Worm (Caenorhabditis elegans) whole organism, L2 larva: ENCODE measurements around the gene F09C6.14.

Experiments used
- C34F6.9 ChIP-seq: fragments of 150-350 bp; optimal IDR thresholded peaks from 2 replicates; lab custom pipeline; 2014; ENCODE audit warnings: missing biosample characterization, missing genetic modification characterization
- F13H6.1 ChIP-seq: sonication (generic microtip); optimal IDR thresholded peaks from 2 replicates; lab custom pipeline; 2016; ENCODE audit warnings: missing genetic modification characterization, missing compliant biosample characterization
- R02D3.7 ChIP-seq: fragments of 150-350 bp; optimal IDR thresholded peaks from 2 replicates; lab custom pipeline; 2014; ENCODE audit warnings: missing biosample characterization, missing genetic modification characterization
- Y55F3AM.14 ChIP-seq: fragments of 200-800 bp; sonication (Bioruptor generic); optimal IDR thresholded peaks from 2 replicates; lab custom pipeline; 2018; ENCODE audit warnings: mild to moderate bottlenecking, missing genetic modification characterization, missing compliant biosample characterization
- ZK546.5 ChIP-seq: sonication (generic microtip); optimal IDR thresholded peaks from 2 replicates; lab custom pipeline; 2017; ENCODE audit warnings: missing biosample characterization, missing genetic modification characterization
- alr-1 ChIP-seq: fragments of 150-350 bp; optimal IDR thresholded peaks from 2 replicates; lab custom pipeline; 2014; ENCODE audit warnings: missing biosample characterization, missing genetic modification characterization
- aly-2 ChIP-seq: fragments of 150-350 bp; optimal IDR thresholded peaks from 2 replicates; lab custom pipeline; 2014; ENCODE audit warnings: missing biosample characterization, missing genetic modification characterization
- blmp-1 ChIP-seq: sonication (generic microtip); optimal IDR thresholded peaks from 2 replicates; lab custom pipeline; 2017; ENCODE audit warnings: missing genetic modification characterization, mild to moderate bottlenecking, missing compliant biosample characterization, antibody characterized with exemption, moderate library complexity; ENCODE audit not compliant: insufficient read depth
- ceh-16 ChIP-seq: fragments of 150-350 bp; optimal IDR thresholded peaks from 2 replicates; lab custom pipeline; 2014; ENCODE audit warnings: missing biosample characterization, missing genetic modification characterization
- ceh-82 ChIP-seq: fragments of 150-350 bp; optimal IDR thresholded peaks from 2 replicates; lab custom pipeline; 2014; ENCODE audit warnings: missing biosample characterization, missing genetic modification characterization
- egl-27 ChIP-seq: sonication (generic microtip); optimal IDR thresholded peaks from 3 replicates; lab custom pipeline; 2017; ENCODE audit warnings: missing biosample characterization, missing genetic modification reagents, missing genetic modification characterization
- elt-1 ChIP-seq: fragments of 150-350 bp; optimal IDR thresholded peaks from 2 replicates; lab custom pipeline; 2014; ENCODE audit warnings: missing biosample characterization, missing genetic modification characterization
- fos-1 ChIP-seq: fragments of 150-350 bp; optimal IDR thresholded peaks from 2 replicates; lab custom pipeline; 2014; ENCODE audit warnings: missing biosample characterization, missing genetic modification characterization
- gmeb-1 ChIP-seq: fragments of 150-350 bp; optimal IDR thresholded peaks from 2 replicates; lab custom pipeline; 2014; ENCODE audit warnings: missing biosample characterization, missing genetic modification characterization
- lsy-2 ChIP-seq, 2 experiments: fragments of 150-350 bp in 1 of 2; sonication (generic microtip) in 1 of 2; optimal IDR thresholded peaks; 2 replicates each; lab custom pipeline; 2014 to 2017; ENCODE audit warnings: missing biosample characterization in 2 of 2, missing genetic modification characterization in 2 of 2
- mdl-1 ChIP-seq, 2 experiments: fragments of 150-350 bp in 1 of 2; sonication (generic microtip) in 1 of 2; optimal IDR thresholded peaks; 2 replicates each; lab custom pipeline; 2017; ENCODE audit warnings: missing biosample characterization in 2 of 2, missing genetic modification characterization in 2 of 2
- nhr-10 ChIP-seq: sonication (generic microtip); optimal IDR thresholded peaks from 2 replicates; lab custom pipeline; 2017; ENCODE audit warnings: missing biosample characterization, missing genetic modification characterization
- nhr-11 ChIP-seq: fragments of 150-350 bp; optimal IDR thresholded peaks from 2 replicates; lab custom pipeline; 2014; ENCODE audit warnings: missing biosample characterization, missing genetic modification characterization
- nhr-12 ChIP-seq: fragments of 150-350 bp; optimal IDR thresholded peaks from 2 replicates; lab custom pipeline; 2014; ENCODE audit warnings: missing biosample characterization, missing genetic modification characterization
- nhr-21 ChIP-seq: fragments of 150-350 bp; optimal IDR thresholded peaks from 2 replicates; lab custom pipeline; 2014; ENCODE audit warnings: missing biosample characterization, missing genetic modification characterization
- nhr-237 ChIP-seq: fragments of 150-350 bp; optimal IDR thresholded peaks from 2 replicates; lab custom pipeline; 2014; ENCODE audit warnings: missing biosample characterization, missing genetic modification characterization
- nhr-6 ChIP-seq: fragments of 150-350 bp; optimal IDR thresholded peaks from 2 replicates; lab custom pipeline; 2014; ENCODE audit warnings: missing biosample characterization, missing genetic modification characterization
- nhr-77 ChIP-seq: fragments of 150-350 bp; optimal IDR thresholded peaks from 2 replicates; lab custom pipeline; 2014; ENCODE audit warnings: missing biosample characterization, missing genetic modification characterization
- peb-1 ChIP-seq: fragments of 150-350 bp; optimal IDR thresholded peaks from 2 replicates; lab custom pipeline; 2014; ENCODE audit warnings: missing biosample characterization, missing genetic modification characterization
- sma-3 ChIP-seq: sonication (generic microtip); optimal IDR thresholded peaks from 2 replicates; lab custom pipeline; 2016; ENCODE audit warnings: missing genetic modification reagents, missing genetic modification characterization, missing compliant biosample characterization
- sma-9 ChIP-seq, 2 experiments: fragments of 150-350 bp in 1 of 2; sonication (generic microtip) in 1 of 2; optimal IDR thresholded peaks; 2 replicates each; lab custom pipeline; 2014 to 2016; ENCODE audit warnings: missing genetic modification characterization in 2 of 2, mild to moderate bottlenecking in 1 of 2, missing biosample characterization in 1 of 2, missing compliant biosample characterization in 1 of 2, missing genetic modification reagents in 1 of 2, moderate library complexity in 1 of 2
- snpc-4 ChIP-seq: fragments of 150-350 bp; optimal IDR thresholded peaks from 2 replicates; lab custom pipeline; 2014; ENCODE audit warnings: missing biosample characterization, missing genetic modification characterization
- unc-39 ChIP-seq: fragments of 150-350 bp; optimal IDR thresholded peaks from 2 replicates; lab custom pipeline; 2014; ENCODE audit warnings: missing biosample characterization, missing genetic modification characterization
- unc-55 ChIP-seq: fragments of 150-350 bp; sonication (generic microtip); optimal IDR thresholded peaks from 3 replicates; lab custom pipeline; 2014; ENCODE audit warnings: missing biosample characterization, missing genetic modification reagents, missing genetic modification characterization
- unc-62 ChIP-seq: fragments of 150-350 bp; optimal IDR thresholded peaks from 2 replicates; lab custom pipeline; 2014; ENCODE audit warnings: missing biosample characterization, missing genetic modification reagents, missing genetic modification characterization
- zag-1 ChIP-seq: fragments of 150-350 bp; optimal IDR thresholded peaks from 2 replicates; lab custom pipeline; 2014; ENCODE audit warnings: missing biosample characterization, missing genetic modification characterization
- ztf-1 ChIP-seq: fragments of 200-800 bp; sonication (Bioruptor generic); conservative IDR thresholded peaks from 2 replicates; pipeline ENCODE4 v1.3.6; 2022; ENCODE audit warnings: missing genetic modification characterization, missing compliant biosample characterization
- ztf-11 ChIP-seq: sonication (generic microtip); optimal IDR thresholded peaks from 2 replicates; lab custom pipeline; 2017; ENCODE audit warnings: missing biosample characterization, missing genetic modification characterization

The F09C6.14 gene

DNA sequence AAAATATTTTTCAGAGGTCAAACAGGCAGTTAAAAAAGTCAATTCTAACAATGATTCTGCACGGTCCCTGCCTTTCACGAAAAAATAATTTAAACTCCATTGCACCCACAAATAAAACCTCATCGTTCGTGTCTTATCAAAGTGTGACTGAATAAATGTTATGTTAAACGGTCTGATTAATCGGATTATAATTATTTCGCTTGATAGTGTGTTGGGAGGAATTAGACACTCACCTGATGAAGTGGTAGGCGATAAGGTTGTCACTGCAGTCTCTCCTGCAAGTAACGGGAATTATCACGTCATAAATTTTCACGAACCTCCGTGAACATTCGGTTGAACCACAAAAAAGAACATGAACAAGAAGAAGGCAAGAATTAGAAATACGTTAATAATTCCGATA, 40.5 kb upstream of the F09C6.14 start:
- TF ChIP-seq R02D3.7 (no peak), sma-9 (GFP tag; optimal IDR thresholded peaks at IDR 0.05; lab: Kevin White, UChicago) (peak; percentile 50), sma-9 (tag; optimal IDR thresholded peaks at IDR 0.05; lab: Kevin White, UChicago) (no peak), aly-2 (no peak), fos-1 (tag; lab: Kevin White, UChicago) (peak; percentile 76), ceh-16 (tag; lab: Kevin White, UChicago) (no peak), mdl-1 (tag; optimal IDR thresholded peaks at IDR 0.05; lab: Kevin White, UChicago) (no peak)

DNA sequence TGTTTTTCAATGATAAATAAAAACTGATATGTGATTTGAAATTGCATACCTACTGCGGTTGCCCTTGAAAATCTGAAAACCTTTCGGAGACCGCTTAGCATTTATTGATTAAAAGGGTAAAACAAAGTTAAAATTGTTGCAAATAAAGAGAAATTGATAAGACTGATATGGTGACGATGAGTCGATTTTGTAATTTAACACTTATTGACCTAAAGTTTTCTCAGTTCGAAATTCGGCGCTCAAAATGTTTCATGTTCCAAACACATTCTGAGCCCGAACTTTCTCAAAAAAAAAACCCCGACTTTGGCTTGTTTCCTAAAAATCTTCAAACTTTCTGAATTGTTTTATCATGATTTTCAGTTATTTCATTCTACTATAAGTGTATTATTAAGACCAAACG, 39.8 kb upstream of the F09C6.14 start, which contains the start of gene clec-40:
TSS of gene clec-40 (minus strand) at position 101 of the 400 bp plus-strand sequence.
- TF ChIP-seq nhr-10 (no peak), ZK546.5 (tag; lab: Kevin White, UChicago) (no peak), unc-62 (GFP tag; lab: Kevin White, UChicago) (no peak), snpc-4 (no peak), nhr-237 (no peak), ztf-11 (no peak), alr-1 (tag; lab: Kevin White, UChicago) (no peak), lsy-2 (tag; optimal IDR thresholded peaks at IDR 0.05; lab: Kevin White, UChicago) (no peak), gmeb-1 (tag; lab: Kevin White, UChicago) (no peak), nhr-77 (tag; lab: Kevin White, UChicago) (no peak), unc-39 (tag; lab: Kevin White, UChicago) (no peak), nhr-11 (tag; lab: Kevin White, UChicago) (no peak), ceh-16 (tag; lab: Kevin White, UChicago) (no peak), mdl-1 (tag; optimal IDR thresholded peaks at IDR 0.05; lab: Kevin White, UChicago) (no peak), ztf-1 (GFP tag; lab: Robert Waterston, UW) (no peak), aly-2 (no peak), elt-1 (no peak), zag-1 (tag; lab: Kevin White, UChicago) (no peak)

DNA sequence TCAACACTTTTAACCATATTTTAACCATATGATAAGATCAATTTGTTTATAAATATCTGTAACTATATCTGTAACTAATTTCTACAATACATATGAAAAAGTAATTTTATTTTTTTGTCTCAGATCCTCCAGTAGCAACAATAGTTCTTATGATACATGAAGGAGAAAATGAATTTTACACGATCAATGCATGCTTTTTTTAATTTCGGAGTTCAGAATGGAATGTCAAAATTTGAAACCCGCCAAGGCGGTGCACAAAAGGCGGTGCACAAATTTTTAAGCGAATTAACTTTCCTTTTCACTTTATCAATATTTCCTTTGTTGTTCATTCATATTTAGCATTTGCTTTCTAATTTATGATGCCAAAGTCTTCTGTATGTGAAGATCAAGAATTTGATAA, 37.8 kb upstream of the F09C6.14 start, which contains the start of gene clec-25:
TSS of gene clec-25 (plus strand) at position 301 of the 400 bp plus-strand sequence.
- no peak for TF ChIP-seq zag-1 (tag; lab: Kevin White, UChicago)
- no peak for TF ChIP-seq snpc-4
- TF ChIP-seq Y55F3AM.14 (GFP tag; lab: Kevin White, UChicago): no peak
- TF ChIP-seq F13H6.1 (tag; lab: Kevin White, UChicago): no peak
- TF ChIP-seq nhr-77 (tag; lab: Kevin White, UChicago): no peak
- TF ChIP-seq peb-1: no peak
- TF ChIP-seq alr-1 (tag; lab: Kevin White, UChicago): no peak
- no peak for TF ChIP-seq elt-1
- TF ChIP-seq fos-1 (tag; lab: Kevin White, UChicago): no peak
- no peak for TF ChIP-seq C34F6.9 (tag; lab: Kevin White, UChicago)
- TF ChIP-seq aly-2: no peak
- TF ChIP-seq ceh-82 (tag; lab: Kevin White, UChicago): no peak
- TF ChIP-seq R02D3.7: no peak
- TF ChIP-seq unc-39 (tag; lab: Kevin White, UChicago): no peak
- no peak for TF ChIP-seq unc-62 (GFP tag; lab: Kevin White, UChicago)

DNA sequence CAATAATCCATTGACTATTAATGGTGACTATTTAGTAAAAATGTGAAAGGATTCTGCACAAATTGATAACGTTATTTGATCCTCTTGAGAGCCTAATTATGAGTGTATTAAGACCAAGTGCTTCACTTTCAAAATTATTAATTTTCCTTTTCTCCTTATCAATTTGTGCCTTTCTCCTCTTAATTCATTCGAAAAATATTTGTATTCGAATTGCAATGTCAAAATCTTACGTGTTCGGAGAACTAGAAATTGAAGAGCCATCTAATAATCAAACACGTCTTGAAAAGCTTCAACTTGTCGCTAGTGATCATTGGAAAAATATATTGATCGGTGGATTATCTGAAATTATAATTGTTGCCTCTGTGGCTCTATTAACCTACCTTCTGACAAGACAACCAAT, 32.3 kb upstream of the F09C6.14 start, which contains the start of the genes clec-36 and clec-26:
TSS of gene clec-36 (minus strand) at position 101 of the 400 bp plus-strand sequence.
TSS of gene clec-26 (plus strand) at position 114 of the 400 bp plus-strand sequence.
- TF ChIP-seq gmeb-1 (tag; lab: Kevin White, UChicago): no peak
- TF ChIP-seq R02D3.7: no peak
- TF ChIP-seq nhr-21 (tag; lab: Kevin White, UChicago): no peak

DNA sequence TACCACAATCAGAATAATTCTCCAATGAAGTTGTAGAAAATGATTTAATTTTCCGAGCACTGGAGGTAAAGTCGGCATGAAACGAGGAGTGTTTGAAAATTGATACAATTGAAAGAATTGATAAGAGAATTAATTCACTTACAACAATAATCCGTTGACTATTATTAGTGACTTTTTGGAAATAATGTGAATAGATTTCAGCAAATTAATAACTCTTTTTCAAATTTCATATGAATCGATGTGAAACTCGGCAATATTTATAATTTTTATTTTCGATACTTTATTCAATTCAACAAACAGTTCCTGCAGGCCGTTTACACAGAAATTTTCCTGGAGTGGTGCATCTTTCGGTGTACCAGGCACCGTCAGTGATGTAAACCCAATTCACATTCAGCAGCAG, 28.8 kb upstream of the F09C6.14 start, which contains the start of gene clec-37:
TSS of gene clec-37 (minus strand) at position 101 of the 400 bp plus-strand sequence.
- TF ChIP-seq blmp-1 (no peak), nhr-11 (tag; lab: Kevin White, UChicago) (no peak), egl-27 (tag; lab: Kevin White, UChicago) (no peak), alr-1 (tag; lab: Kevin White, UChicago) (no peak), lsy-2 (tag; optimal IDR thresholded peaks at IDR 0.05; lab: Kevin White, UChicago) (no peak), F13H6.1 (tag; lab: Kevin White, UChicago) (no peak), nhr-12 (tag; lab: Kevin White, UChicago) (no peak), ceh-82 (tag; lab: Kevin White, UChicago) (no peak), sma-3 (GFP tag; lab: Kevin White, UChicago) (no peak), aly-2 (no peak), nhr-77 (tag; lab: Kevin White, UChicago) (no peak), unc-55 (GFP tag; lab: Kevin White, UChicago) (no peak), nhr-6 (tag; lab: Kevin White, UChicago) (no peak), ceh-16 (tag; lab: Kevin White, UChicago) (no peak)
